Worm (Caenorhabditis elegans) whole organism, L3 larva: ENCODE data around the gene txdc-12.2.

Source experiments
- aly-2 ChIP-seq: fragments of 150-350 bp; optimal IDR thresholded peaks from 2 replicates; lab custom pipeline; 2014; ENCODE audit warnings: missing biosample characterization, missing genetic modification characterization
- ama-1 ChIP-seq: fragments of 150-350 bp; optimal IDR thresholded peaks from 2 replicates; lab custom pipeline; 2018
- ceh-16 ChIP-seq: sonication (generic microtip); optimal IDR thresholded peaks from 2 replicates; lab custom pipeline; 2017; ENCODE audit warnings: missing biosample characterization, missing genetic modification characterization
- ceh-28 ChIP-seq: fragments of 150-350 bp; optimal IDR thresholded peaks from 2 replicates; lab custom pipeline; 2014; ENCODE audit warnings: missing biosample characterization, missing genetic modification reagents, missing genetic modification characterization
- ceh-82 ChIP-seq: fragments of 150-350 bp; optimal IDR thresholded peaks from 2 replicates; lab custom pipeline; 2014; ENCODE audit warnings: missing biosample characterization, missing genetic modification characterization
- daf-12 ChIP-seq: fragments of 150-350 bp; optimal IDR thresholded peaks from 2 replicates; lab custom pipeline; 2014; ENCODE audit warnings: missing biosample characterization, missing genetic modification reagents, missing genetic modification characterization
- egl-27 ChIP-seq: sonication (generic microtip); optimal IDR thresholded peaks from 4 replicates; lab custom pipeline; 2017; ENCODE audit warnings: missing biosample characterization, missing genetic modification reagents, missing genetic modification characterization
- egl-5 ChIP-seq: fragments of 150-350 bp; optimal IDR thresholded peaks from 2 replicates; lab custom pipeline; 2017; ENCODE audit warnings: missing biosample characterization, missing genetic modification reagents, missing genetic modification characterization, inconsistent platforms
- elt-1 ChIP-seq: fragments of 150-350 bp; optimal IDR thresholded peaks from 2 replicates; lab custom pipeline; 2014; ENCODE audit warnings: missing biosample characterization, missing genetic modification characterization
- elt-2 ChIP-seq: sonication (generic microtip); optimal IDR thresholded peaks from 2 replicates; lab custom pipeline; 2016; ENCODE audit warnings: missing genetic modification reagents, mild to moderate bottlenecking, missing genetic modification characterization, missing compliant biosample characterization
- fkh-10 ChIP-seq: sonication (generic microtip); optimal IDR thresholded peaks from 2 replicates; lab custom pipeline; 2017; ENCODE audit warnings: missing biosample characterization, missing genetic modification reagents, missing genetic modification characterization
- fkh-2 ChIP-seq: fragments of 150-350 bp; optimal IDR thresholded peaks from 2 replicates; lab custom pipeline; 2014; ENCODE audit warnings: missing biosample characterization, missing genetic modification reagents, missing genetic modification characterization
- fos-1 ChIP-seq: fragments of 150-350 bp; optimal IDR thresholded peaks from 2 replicates; lab custom pipeline; 2014; ENCODE audit warnings: missing biosample characterization, missing genetic modification characterization
- hmg-11 ChIP-seq: sonication (generic microtip); optimal IDR thresholded peaks from 2 replicates; lab custom pipeline; 2016; ENCODE audit warnings: missing genetic modification characterization, missing compliant biosample characterization
- lin-39 ChIP-seq: fragments of 150-350 bp; optimal IDR thresholded peaks from 2 replicates; lab custom pipeline; 2018; ENCODE audit warnings: missing biosample characterization, missing genetic modification reagents, missing genetic modification characterization
- lsy-12 ChIP-seq: sonication (generic microtip); optimal IDR thresholded peaks from 2 replicates; lab custom pipeline; 2016; ENCODE audit warnings: mild to moderate bottlenecking, missing genetic modification characterization, missing compliant biosample characterization
- mdl-1 ChIP-seq: fragments of 150-350 bp; optimal IDR thresholded peaks from 2 replicates; lab custom pipeline; 2014; ENCODE audit warnings: missing biosample characterization, missing genetic modification characterization
- mml-1 ChIP-seq: fragments of 150-350 bp; sonication (generic microtip); optimal IDR thresholded peaks from 3 replicates; lab custom pipeline; 2014; ENCODE audit warnings: missing biosample characterization, missing genetic modification characterization
- nhr-12 ChIP-seq: fragments of 150-350 bp; optimal IDR thresholded peaks from 2 replicates; lab custom pipeline; 2014; ENCODE audit warnings: missing biosample characterization, missing genetic modification characterization
- nhr-23 ChIP-seq: fragments of 150-350 bp; optimal IDR thresholded peaks from 2 replicates; lab custom pipeline; 2014; ENCODE audit warnings: missing biosample characterization, missing genetic modification reagents, missing genetic modification characterization
- nhr-237 ChIP-seq: fragments of 150-350 bp; optimal IDR thresholded peaks from 2 replicates; lab custom pipeline; 2014; ENCODE audit warnings: missing biosample characterization, missing genetic modification characterization
- nhr-43 ChIP-seq: sonication (generic microtip); optimal IDR thresholded peaks from 2 replicates; lab custom pipeline; 2016; ENCODE audit warnings: mild to moderate bottlenecking, missing genetic modification characterization, missing compliant biosample characterization; ENCODE audit not compliant: poor library complexity, severe bottlenecking
- nhr-67 ChIP-seq: fragments of 150-350 bp; optimal IDR thresholded peaks from 2 replicates; lab custom pipeline; 2014; ENCODE audit warnings: missing biosample characterization, missing genetic modification characterization
- nhr-76 ChIP-seq: fragments of 150-350 bp; sonication (generic microtip); optimal IDR thresholded peaks from 5 replicates; lab custom pipeline; 2014; ENCODE audit warnings: missing biosample characterization, missing genetic modification characterization
- nhr-77 ChIP-seq: fragments of 150-350 bp; optimal IDR thresholded peaks from 2 replicates; lab custom pipeline; 2014; ENCODE audit warnings: missing biosample characterization, missing genetic modification characterization
- pqm-1 ChIP-seq: fragments of 150-350 bp; optimal IDR thresholded peaks from 2 replicates; lab custom pipeline; 2017; ENCODE audit warnings: missing biosample characterization, missing genetic modification characterization, inconsistent platforms
- sea-2 ChIP-seq: fragments of 150-350 bp; sonication (generic microtip); optimal IDR thresholded peaks from 4 replicates; lab custom pipeline; 2014; ENCODE audit warnings: missing biosample characterization, missing genetic modification reagents, missing genetic modification characterization
- skn-1 ChIP-seq: fragments of 150-350 bp; optimal IDR thresholded peaks from 2 replicates; lab custom pipeline; 2014; ENCODE audit warnings: missing biosample characterization, missing genetic modification characterization
- tbx-2 ChIP-seq: sonication (generic microtip); optimal IDR thresholded peaks from 2 replicates; lab custom pipeline; 2016; ENCODE audit warnings: mild to moderate bottlenecking, missing genetic modification characterization, missing compliant biosample characterization
- unc-39 ChIP-seq: sonication (generic microtip); optimal IDR thresholded peaks from 4 replicates; lab custom pipeline; 2017; ENCODE audit warnings: missing biosample characterization, missing genetic modification characterization
- unc-62 ChIP-seq: fragments of 150-350 bp; sonication (generic microtip); optimal IDR thresholded peaks from 4 replicates; lab custom pipeline; 2014; ENCODE audit warnings: missing biosample characterization, missing genetic modification reagents, missing genetic modification characterization
- zag-1 ChIP-seq: fragments of 150-350 bp; optimal IDR thresholded peaks from 2 replicates; lab custom pipeline; 2014; ENCODE audit warnings: missing biosample characterization, missing genetic modification characterization
- ztf-11 ChIP-seq: fragments of 150-350 bp; optimal IDR thresholded peaks from 2 replicates; lab custom pipeline; 2014; ENCODE audit warnings: missing biosample characterization, missing genetic modification characterization

txdc-12.2 gene

DNA sequence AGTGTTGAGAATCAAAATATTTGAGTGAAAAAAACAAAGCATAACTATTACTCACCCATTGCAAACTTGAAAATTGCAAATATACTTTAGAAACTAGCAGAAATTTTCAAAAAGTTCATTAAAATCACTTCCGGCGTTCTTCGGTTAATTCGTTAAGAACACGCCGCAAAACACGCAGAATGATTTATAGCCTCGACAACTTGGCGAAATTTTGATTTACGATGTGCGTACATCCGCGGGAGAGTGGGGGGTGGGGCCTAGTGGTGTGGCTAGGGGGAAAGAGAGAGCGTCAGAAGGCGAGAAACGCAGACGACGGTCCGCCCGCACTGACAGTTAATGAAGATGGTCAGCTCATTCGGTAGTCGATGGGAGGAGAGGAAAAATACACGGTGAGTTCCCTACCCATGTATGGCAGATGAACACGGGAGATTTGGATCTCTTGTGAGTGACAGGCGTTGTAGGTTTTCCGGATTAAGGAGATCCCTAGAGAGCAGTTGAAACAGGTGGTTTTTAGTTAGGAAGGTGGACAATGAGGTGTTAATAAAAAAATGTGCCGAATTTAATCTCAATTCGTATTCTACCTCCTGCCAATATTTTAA lies 28.0 kb upstream of the txdc-12.2 start, which contains the start of gene igcm-4:
igcm-4 (minus strand) TSS at position 237 of the 599 bp plus-strand sequence.
- TF ChIP-seq mml-1 (no peak), sea-2 (no peak), unc-62 (GFP tag; lab: Kevin White, UChicago) (no peak), lsy-12 (no peak), lin-39 (tag; lab: Kevin White, UChicago) (peak; percentile 14)

DNA sequence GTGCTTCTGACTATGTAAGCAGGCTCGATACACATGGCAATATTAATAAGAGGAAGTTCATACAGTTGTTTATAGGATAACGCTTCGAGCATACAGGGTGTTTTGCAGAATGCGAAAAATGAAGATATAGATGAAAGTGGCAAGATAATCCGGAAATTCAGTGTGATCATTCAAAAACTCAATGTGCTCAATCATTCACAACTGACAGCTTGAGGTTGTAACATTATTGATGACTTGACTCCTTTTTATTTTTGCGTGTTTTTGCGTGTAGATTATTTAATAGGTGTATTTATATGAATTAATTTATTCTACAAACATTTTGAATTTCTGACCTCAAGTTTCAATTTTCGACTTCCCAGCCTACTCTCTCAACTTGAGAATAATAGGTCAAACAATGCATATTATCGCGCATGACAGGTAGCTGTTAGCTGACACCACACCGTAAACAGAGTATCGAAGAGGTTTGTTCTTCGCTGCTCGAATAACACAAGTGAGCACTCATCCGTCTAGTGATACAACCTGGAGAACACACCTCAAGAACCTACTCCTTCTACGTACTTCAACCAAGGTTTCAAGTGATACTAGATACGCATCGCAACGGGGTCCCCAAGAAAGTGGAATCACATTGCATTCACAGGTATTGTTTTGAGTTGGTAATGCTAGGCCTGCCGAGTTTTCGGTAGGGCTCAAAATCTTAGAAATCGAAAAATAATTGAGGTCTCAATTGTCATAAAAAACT lies 26.9 kb upstream of the txdc-12.2 start:
- TF ChIP-seq tbx-2 (tag; lab: Kevin White, UChicago): no peak
- TF ChIP-seq zag-1: no peak
- TF ChIP-seq ztf-11 (tag; lab: Kevin White, UChicago): no peak
- TF ChIP-seq elt-2: no peak
- TF ChIP-seq nhr-23 (tag; lab: Kevin White, UChicago): no peak
- no peak for TF ChIP-seq nhr-76 (tag; lab: Kevin White, UChicago)
- no peak for TF ChIP-seq egl-27 (tag; lab: Kevin White, UChicago)

DNA sequence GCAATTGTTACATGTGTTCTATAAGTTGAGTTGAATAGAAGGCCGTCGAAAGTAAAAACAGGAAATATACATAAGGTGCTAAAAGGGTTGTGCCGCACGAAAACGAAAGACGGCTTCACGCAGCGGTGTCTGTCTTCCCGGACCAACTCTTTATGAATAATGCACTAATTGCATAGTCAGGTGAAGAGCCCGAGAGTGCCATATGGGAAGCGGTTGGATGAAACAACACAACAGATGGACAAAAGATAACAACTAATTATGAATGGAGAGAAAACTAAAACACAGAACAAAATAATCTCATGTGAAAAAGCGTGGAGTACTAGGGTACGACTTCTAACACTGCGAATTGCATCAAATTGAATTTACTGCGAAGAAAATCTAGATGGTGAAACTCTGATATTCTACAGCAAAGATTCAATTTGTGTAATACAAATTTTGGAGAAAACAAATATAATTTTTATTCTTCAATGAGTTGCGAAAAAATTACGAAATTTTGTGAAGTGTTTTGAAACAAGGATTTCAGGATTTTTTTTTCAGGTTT lies 25.3 kb upstream of the txdc-12.2 start:
- TF ChIP-seq nhr-76 (tag; lab: Kevin White, UChicago) (no peak), egl-27 (tag; lab: Kevin White, UChicago) (no peak), elt-1 (tag; lab: Kevin White, UChicago) (no peak), nhr-237 (no peak), pqm-1 (tag; lab: Kevin White, UChicago) (no peak), mdl-1 (tag; lab: Kevin White, UChicago) (no peak), unc-39 (tag; lab: Kevin White, UChicago) (no peak), elt-2 (no peak), ama-1 (no peak), nhr-67 (tag; lab: Kevin White, UChicago) (no peak), nhr-43 (no peak), mml-1 (no peak), daf-12 (no peak), ceh-16 (tag; lab: Kevin White, UChicago) (no peak), aly-2 (tag; lab: Kevin White, UChicago) (no peak), sea-2 (no peak), unc-62 (GFP tag; lab: Kevin White, UChicago) (no peak), ceh-82 (tag; lab: Kevin White, UChicago) (no peak), egl-5 (tag; lab: Kevin White, UChicago) (no peak), ceh-28 (tag; lab: Kevin White, UChicago) (no peak)
- TF ChIP-seq, all 47 proteins: peak for 0

DNA sequence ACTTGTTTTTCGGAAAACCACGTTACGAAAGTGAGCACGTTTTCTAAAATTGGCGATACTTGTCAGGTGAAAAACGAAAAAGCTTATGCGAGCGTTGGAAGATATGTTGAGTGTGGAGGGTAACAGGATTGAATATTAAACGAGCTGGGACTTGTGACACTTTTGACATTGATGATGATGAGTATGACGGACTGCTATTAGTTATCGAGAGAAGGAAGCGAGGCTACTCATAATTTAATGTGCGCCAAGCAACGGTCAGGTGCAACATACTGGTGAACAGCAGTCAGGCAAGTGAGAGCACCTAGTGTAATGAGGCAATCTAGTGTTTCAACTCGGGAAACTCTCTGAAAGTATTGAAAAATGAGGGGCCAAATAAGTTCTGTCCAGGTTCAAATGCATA lies 24.0 kb upstream of the txdc-12.2 start:
- TF ChIP-seq aly-2 (tag; lab: Kevin White, UChicago): no peak
- TF ChIP-seq tbx-2 (tag; lab: Kevin White, UChicago): no peak

DNA sequence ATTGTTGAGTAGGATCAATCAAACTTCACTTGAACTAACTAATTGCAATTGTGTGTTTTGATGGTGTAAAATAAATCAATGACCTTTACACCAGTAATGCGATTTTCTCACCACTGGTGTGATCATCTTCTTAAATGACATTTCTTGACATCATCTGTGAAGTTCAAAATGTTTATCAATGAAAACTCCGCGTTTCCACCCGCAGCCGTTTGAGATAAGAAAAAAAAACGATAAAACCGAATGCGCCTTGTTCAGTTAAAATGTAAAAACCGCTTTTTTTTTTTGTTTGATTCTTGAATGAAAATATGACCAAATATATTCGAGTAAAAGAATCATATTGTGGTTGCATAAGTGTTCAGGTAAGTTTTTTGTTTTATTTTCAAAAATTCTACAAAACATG lies 22.6 kb upstream of the txdc-12.2 start, which contains the start of gene Y102A11A.1:
Y102A11A.1 (plus strand) TSS at position 223 of the 400 bp plus-strand sequence.
- peak; percentile 46 for TF ChIP-seq pqm-1 (tag; lab: Kevin White, UChicago)
- peak; percentile 67 for TF ChIP-seq elt-2
- no peak for TF ChIP-seq fkh-10 (GFP tag; lab: Kevin White, UChicago)
- TF ChIP-seq egl-5 (tag; lab: Kevin White, UChicago): no peak
- TF ChIP-seq, all 47 proteins: peak for 2

DNA sequence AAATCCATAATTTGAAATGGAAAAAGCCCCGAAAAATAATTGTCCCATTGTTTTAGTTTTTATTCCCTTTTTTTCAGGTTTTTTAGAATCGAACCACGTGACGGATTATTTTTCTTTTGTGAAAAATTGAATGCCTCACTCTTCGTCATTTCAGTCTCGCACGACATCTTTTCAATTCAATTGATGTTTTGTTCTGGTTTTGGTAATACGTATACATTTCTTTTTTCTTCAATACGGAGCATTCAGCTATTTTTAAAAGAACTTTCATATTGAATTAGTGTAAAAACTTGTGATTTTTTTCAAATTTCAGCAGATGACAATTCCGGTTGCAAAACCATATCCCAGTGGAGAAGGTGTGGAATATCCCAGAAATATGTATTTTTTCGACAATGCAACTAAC lies 9.5 kb upstream of the txdc-12.2 start, which contains the start of gene F49H12.7:
F49H12.7 (plus strand) TSS at position 301 of the 400 bp plus-strand sequence.
- no peak for TF ChIP-seq tbx-2 (tag; lab: Kevin White, UChicago)
- no peak for TF ChIP-seq fkh-2 (tag; lab: Kevin White, UChicago)
- TF ChIP-seq ztf-11 (tag; lab: Kevin White, UChicago): no peak
- TF ChIP-seq skn-1 (tag; lab: Kevin White, UChicago): no peak
- TF ChIP-seq nhr-12 (tag; lab: Kevin White, UChicago): no peak
- TF ChIP-seq fos-1 (tag; lab: Kevin White, UChicago): no peak
- TF ChIP-seq ceh-82 (tag; lab: Kevin White, UChicago): no peak
- no peak for TF ChIP-seq fkh-10 (GFP tag; lab: Kevin White, UChicago)
- TF ChIP-seq nhr-23 (tag; lab: Kevin White, UChicago): no peak
- TF ChIP-seq mdl-1 (tag; lab: Kevin White, UChicago): no peak
- no peak for TF ChIP-seq mml-1
- no peak for TF ChIP-seq nhr-77 (tag; lab: Kevin White, UChicago)
- no peak for TF ChIP-seq hmg-11 (tag; lab: Kevin White, UChicago)
- no peak for TF ChIP-seq elt-1 (tag; lab: Kevin White, UChicago)
- TF ChIP-seq, all 47 proteins: peak for 0
